Worm (Caenorhabditis elegans): ENCODE measurements around the gene ddp-1.
A peak's percentile ranks its signal among the peaks of the same experiment; 100 is the strongest.

The ddp-1 gene

DNA sequence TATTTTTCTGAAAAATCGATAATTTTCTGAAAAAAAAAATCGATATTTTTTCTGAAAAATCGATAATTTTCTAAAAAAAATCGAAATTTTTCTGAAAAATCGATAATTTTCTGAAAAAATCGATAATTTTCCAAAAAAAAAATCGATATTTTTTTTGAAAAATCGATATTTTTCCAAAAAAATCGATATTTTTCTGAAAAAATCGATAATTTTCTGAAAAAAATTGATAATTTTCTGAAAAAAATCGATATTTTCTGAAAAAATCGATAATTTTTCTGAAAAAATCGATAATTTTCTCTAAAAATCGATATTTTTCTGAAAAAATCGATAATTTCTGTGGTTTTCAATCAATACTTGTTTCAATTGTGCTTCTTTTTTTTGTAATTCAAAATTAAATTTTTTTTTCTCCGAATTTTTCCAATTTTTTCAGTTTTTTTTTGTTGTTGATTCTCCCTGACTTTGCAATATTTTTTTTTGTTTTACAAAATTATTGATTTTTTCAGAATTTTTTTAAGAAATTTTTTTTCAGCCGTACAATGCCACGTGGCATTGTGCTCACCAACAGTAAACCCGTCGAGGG lies 25.6 kb upstream of the ddp-1 start, which contains the start of gene rexd-1:
TSS of gene rexd-1 (plus strand) at position 530 of the 580 bp plus-strand sequence.
- TF ChIP-seq egrh-3 (GFP tag; IDR thresholded peaks at IDR 0.05) (no peak), rcor-1 (GFP tag; IDR thresholded peaks at IDR 0.05) (no peak), aptf-2 (GFP tag; conservative IDR thresholded peaks at IDR 0.05) (no peak), ekl-4 (GFP tag; IDR thresholded peaks at IDR 0.05) (no peak), dpl-1 (GFP tag; optimal IDR thresholded peaks at IDR 0.05) (no peak), B0019.2 (GFP tag; conservative IDR thresholded peaks at IDR 0.05) (no peak), chd-7 (tag; optimal IDR thresholded peaks at IDR 0.05) (no peak), F22D6.2 (tag; optimal IDR thresholded peaks at IDR 0.05) (no peak), madf-3 (GFP tag; IDR thresholded peaks at IDR 0.05) (no peak), K12H6.12 (tag; optimal IDR thresholded peaks at IDR 0.05) (no peak), Y67H2A.10 (GFP tag; conservative IDR thresholded peaks at IDR 0.05) (no peak), ceh-100 (GFP tag; IDR thresholded peaks at IDR 0.05) (no peak), xnd-1 (tag; optimal IDR thresholded peaks at IDR 0.05) (no peak), dpff-1 (tag; optimal IDR thresholded peaks at IDR 0.05) (no peak), sea-2 (GFP tag; IDR thresholded peaks at IDR 0.05) (no peak), nfya-2 (GFP tag; IDR thresholded peaks at IDR 0.05) (no peak), ceh-91 (GFP tag; IDR thresholded peaks at IDR 0.05) (no peak), ceh-58 (GFP tag; IDR thresholded peaks at IDR 0.05) (no peak), egl-18 (GFP tag; IDR thresholded peaks at IDR 0.05) (no peak)

DNA sequence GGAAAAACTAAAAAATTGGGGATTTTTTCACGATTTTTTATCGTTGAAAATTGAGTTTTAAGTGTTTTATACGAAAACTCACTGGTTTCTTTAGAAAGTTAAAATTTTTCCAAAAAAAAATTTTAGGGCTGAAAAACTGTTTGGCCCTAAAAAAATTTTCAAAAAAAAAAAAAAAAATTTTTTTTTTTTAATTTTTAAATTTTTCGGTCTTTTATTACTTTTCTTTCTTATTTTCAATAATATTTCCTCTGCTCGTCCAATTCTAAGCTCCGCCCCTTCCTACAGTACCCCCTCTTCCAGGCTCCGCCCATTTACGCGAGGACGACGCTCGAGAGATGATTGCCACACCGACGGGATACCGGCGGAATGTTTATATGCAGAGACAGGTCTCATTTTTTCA lies 10.9 kb upstream of the ddp-1 start, which contains the start of gene pqn-82:
TSS of gene pqn-82 (plus strand) at position 301 of the 400 bp plus-strand sequence.
- no peak for TF ChIP-seq rec-8 (tag; optimal IDR thresholded peaks at IDR 0.05)
- no peak for TF ChIP-seq F39B2.1 (GFP tag; IDR thresholded peaks at IDR 0.05)
- TF ChIP-seq Y53G8AR.9 (GFP tag; conservative IDR thresholded peaks at IDR 0.05): no peak
- TF ChIP-seq atf-7 (tag; optimal IDR thresholded peaks at IDR 0.05): no peak
- no peak for TF ChIP-seq hrde-1 (tag; optimal IDR thresholded peaks at IDR 0.05; ENCODE audit: borderline replicate concordance)
- TF ChIP-seq madf-8 (GFP tag; conservative IDR thresholded peaks at IDR 0.05): no peak
- no peak for TF ChIP-seq ztf-6 (GFP tag; IDR thresholded peaks at IDR 0.05)
- TF ChIP-seq nhr-27 (tag; optimal IDR thresholded peaks at IDR 0.05): no peak
- TF ChIP-seq F10E7.11 (tag; optimal IDR thresholded peaks at IDR 0.05): no peak
- TF ChIP-seq B0035.1 (tag; optimal IDR thresholded peaks at IDR 0.05): no peak
- TF ChIP-seq xnd-1 (tag; optimal IDR thresholded peaks at IDR 0.05): no peak
- no peak for TF ChIP-seq ztf-25 (GFP tag; IDR thresholded peaks at IDR 0.05)
- TF ChIP-seq die-1 (tag; optimal IDR thresholded peaks at IDR 0.05): no peak
- TF ChIP-seq ceh-79 (tag; optimal IDR thresholded peaks at IDR 0.05): no peak
- TF ChIP-seq Y79H2A.3 (GFP tag; conservative IDR thresholded peaks at IDR 0.05): no peak

DNA sequence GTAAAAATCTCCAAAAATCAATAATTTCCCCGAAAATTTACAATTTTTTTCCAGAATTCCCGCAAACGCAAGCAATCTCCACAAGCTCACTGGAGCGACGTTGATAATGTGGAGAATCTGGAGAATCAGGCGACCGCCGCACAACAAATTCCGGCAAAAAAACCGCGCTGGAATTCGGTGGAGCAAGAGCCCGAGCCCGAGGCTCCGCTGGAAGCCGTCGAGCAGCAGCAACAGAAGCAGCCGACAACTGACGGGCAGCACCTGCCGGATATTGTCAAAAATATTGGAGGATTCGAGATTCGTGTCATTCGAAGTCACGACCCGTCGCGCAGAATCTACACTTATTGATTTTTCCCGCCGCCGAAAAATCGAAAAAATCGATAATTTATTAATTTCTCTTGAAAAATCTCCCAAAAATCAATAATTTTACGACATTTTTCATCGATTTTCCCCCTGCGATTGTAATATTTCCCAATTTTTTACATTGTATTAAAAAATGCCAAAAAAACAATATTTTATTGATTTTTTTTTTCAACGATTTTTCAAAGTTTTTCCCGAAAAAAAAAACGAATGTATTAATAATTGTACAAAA lies 7.5 kb upstream of the ddp-1 start:
- TF ChIP-seq mcd-1 (GFP tag; IDR thresholded peaks at IDR 0.05) (no peak), zfh-2 (GFP tag; conservative IDR thresholded peaks at IDR 0.05) (peak; percentile 82), hlh-12 (tag; optimal IDR thresholded peaks at IDR 0.05) (no peak), egrh-3 (GFP tag; IDR thresholded peaks at IDR 0.05) (peak; percentile 30; the same call in 1 of the 2 replicates)
